Fruit fly (Drosophila melanogaster) whole organism, embryonic: Measurements from ENCODE around the gene drongo.

ENCODE experiments used
- Atf3 ChIP-seq: fragments of 200-800 bp; sonication (Bioruptor generic); optimal IDR thresholded peaks from 3 replicates; lab custom pipeline; 2016; ENCODE audit warnings: missing biosample characterization, missing genetic modification characterization
- CG10147 ChIP-seq: fragments of 200-800 bp; sonication (Bioruptor generic); optimal IDR thresholded peaks from 2 replicates; lab custom pipeline; 2019; ENCODE audit warnings: missing biosample characterization, mild to moderate bottlenecking, missing genetic modification characterization, moderate library complexity
- CG10321 ChIP-seq: fragments of 200-800 bp; sonication (Bioruptor generic); IDR thresholded peaks from 2 replicates; pipeline ENCODE4 v1.3.6; 2022; ENCODE audit warnings: missing biosample characterization, missing genetic modification characterization
- CG10543 ChIP-seq: fragments of 200-800 bp; sonication (Bioruptor generic); optimal IDR thresholded peaks from 3 replicates; lab custom pipeline; 2017; ENCODE audit warnings: missing biosample characterization, mild to moderate bottlenecking, missing genetic modification characterization, moderate library complexity
- CG12744 ChIP-seq: fragments of 200-800 bp; sonication (Bioruptor generic); optimal IDR thresholded peaks from 2 replicates; lab custom pipeline; 2016; ENCODE audit warnings: missing biosample characterization, missing genetic modification characterization
- CG14050 ChIP-seq: fragments of 200-800 bp; sonication (Bioruptor generic); IDR thresholded peaks from 3 replicates; pipeline ENCODE4 v1.3.6; 2022; ENCODE audit warnings: missing biosample characterization, missing genetic modification characterization
- CG15601 ChIP-seq: fragments of 200-800 bp; sonication (Bioruptor generic); optimal IDR thresholded peaks from 3 replicates; lab custom pipeline; 2019; ENCODE audit warnings: missing biosample characterization, mild to moderate bottlenecking, missing genetic modification characterization, moderate library complexity
- CG17328 ChIP-seq: fragments of 200-800 bp; sonication (Bioruptor generic); IDR thresholded peaks from 2 replicates; pipeline ENCODE4 v1.3.6; 2022; ENCODE audit warnings: missing biosample characterization, missing genetic modification characterization
- CG17912 ChIP-seq: fragments of 200-800 bp; sonication (Bioruptor generic); optimal IDR thresholded peaks from 2 replicates; lab custom pipeline; 2018; ENCODE audit warnings: missing biosample characterization, mild to moderate bottlenecking, missing genetic modification characterization
- CG2129 ChIP-seq: fragments of 200-800 bp; sonication (Bioruptor generic); IDR thresholded peaks from 2 replicates; pipeline ENCODE4 v1.3.6; 2022; ENCODE audit warnings: missing biosample characterization, missing genetic modification characterization; ENCODE audit not compliant: partially characterized antibody
- CG30020 ChIP-seq: fragments of 200-800 bp; optimal IDR thresholded peaks from 2 replicates; lab custom pipeline; 2019; ENCODE audit warnings: missing biosample characterization, mild to moderate bottlenecking, missing genetic modification characterization, moderate library complexity
- CG3847 ChIP-seq: fragments of 200-800 bp; sonication (Bioruptor generic); IDR thresholded peaks from 2 replicates; pipeline ENCODE4 v1.3.6; 2022; ENCODE audit warnings: missing biosample characterization, missing genetic modification characterization
- CG42726 ChIP-seq: fragments of 200-800 bp; sonication (Bioruptor generic); IDR thresholded peaks from 2 replicates; pipeline ENCODE4 v1.3.6; 2022; ENCODE audit warnings: missing biosample characterization, missing genetic modification characterization; ENCODE audit not compliant: partially characterized antibody
- CG43689 ChIP-seq: fragments of 200-800 bp; sonication (Bioruptor generic); IDR thresholded peaks from 2 replicates; pipeline ENCODE4 v1.3.6; 2022; ENCODE audit warnings: missing biosample characterization, missing genetic modification characterization
- CG4617 ChIP-seq: fragments of 200-800 bp; sonication (Bioruptor generic); optimal IDR thresholded peaks from 3 replicates; lab custom pipeline; 2016; ENCODE audit warnings: missing biosample characterization, missing genetic modification characterization, borderline replicate concordance
- CG6254 ChIP-seq: fragments of 200-800 bp; sonication (Bioruptor generic); optimal IDR thresholded peaks from 3 replicates; lab custom pipeline; 2017; ENCODE audit warnings: mild to moderate bottlenecking, missing biosample characterization, missing genetic modification reagents, missing genetic modification characterization
- CG6854 ChIP-seq: fragments of 200-800 bp; sonication (Bioruptor generic); optimal IDR thresholded peaks from 3 replicates; lab custom pipeline; 2017; ENCODE audit warnings: missing biosample characterization, mild to moderate bottlenecking, missing genetic modification characterization
- CG7556 ChIP-seq: fragments of 200-800 bp; sonication (Bioruptor generic); optimal IDR thresholded peaks from 2 replicates; lab custom pipeline; 2017; ENCODE audit warnings: missing biosample characterization, mild to moderate bottlenecking, missing genetic modification characterization
- CG9609 ChIP-seq: fragments of 200-800 bp; sonication (Bioruptor generic); optimal IDR thresholded peaks from 3 replicates; lab custom pipeline; 2016; ENCODE audit warnings: missing biosample characterization, missing genetic modification characterization
- CG9932 ChIP-seq: fragments of 200-800 bp; sonication (Bioruptor generic); IDR thresholded peaks from 2 replicates; pipeline ENCODE4 v1.3.6; 2022; ENCODE audit warnings: missing biosample characterization, missing genetic modification characterization
- Camta ChIP-seq: fragments of 200-800 bp; sonication (Bioruptor generic); optimal IDR thresholded peaks from 2 replicates; lab custom pipeline; 2016; ENCODE audit warnings: missing biosample characterization, missing genetic modification characterization
- D ChIP-seq, 2 experiments: fragments of 200-800 bp in 1 of 2; fragments of >200 bp in 1 of 2; sonication (Bioruptor generic) in 1 of 2; optimal IDR thresholded peaks; 2 replicates in 1 of 2; 3 replicates in 1 of 2; lab custom pipeline; 2017; ENCODE audit warnings: mild to moderate bottlenecking in 1 of 2, missing biosample characterization in 1 of 2, missing genetic modification characterization in 1 of 2, missing genetic modification reagents in 1 of 2
- Deaf1 ChIP-seq: fragments of 200-800 bp; optimal IDR thresholded peaks from 3 replicates; lab custom pipeline; 2019; ENCODE audit warnings: missing biosample characterization, mild to moderate bottlenecking, missing genetic modification characterization, moderate library complexity
- Dip3 ChIP-seq: fragments of 200-800 bp; sonication (Bioruptor generic); optimal IDR thresholded peaks from 3 replicates; lab custom pipeline; 2016; ENCODE audit warnings: missing biosample characterization, missing genetic modification characterization
- Fer3 ChIP-seq: fragments of 200-800 bp; sonication (Bioruptor generic); optimal IDR thresholded peaks from 2 replicates; lab custom pipeline; 2018; ENCODE audit warnings: missing biosample characterization, mild to moderate bottlenecking, missing genetic modification characterization, moderate library complexity
- H2.0 ChIP-seq: fragments of 200-800 bp; sonication (Bioruptor generic); IDR thresholded peaks from 2 replicates; pipeline ENCODE4 v1.3.6; 2022; ENCODE audit warnings: missing biosample characterization, missing genetic modification characterization
- Hand ChIP-seq: fragments of 200-800 bp; sonication (Bioruptor generic); optimal IDR thresholded peaks from 2 replicates; lab custom pipeline; 2017; ENCODE audit warnings: mild to moderate bottlenecking, missing biosample characterization, missing genetic modification reagents, missing genetic modification characterization
- Lim3 ChIP-seq: fragments of 200-800 bp; sonication (Bioruptor generic); IDR thresholded peaks from 2 replicates; pipeline ENCODE4 v1.3.6; 2022; ENCODE audit warnings: missing biosample characterization, missing genetic modification characterization
- Max ChIP-seq: fragments of 200-800 bp; sonication (Bioruptor generic); optimal IDR thresholded peaks from 2 replicates; lab custom pipeline; 2016; ENCODE audit warnings: missing biosample characterization, mild to moderate bottlenecking, missing genetic modification characterization
- Meics ChIP-seq: fragments of 200-800 bp; sonication (Bioruptor generic); optimal IDR thresholded peaks from 2 replicates; lab custom pipeline; 2017; ENCODE audit warnings: missing biosample characterization, mild to moderate bottlenecking, missing genetic modification characterization
- NFAT ChIP-seq: fragments of 200-800 bp; sonication (Bioruptor generic); IDR thresholded peaks from 2 replicates; pipeline ENCODE4 v1.3.6; 2022; ENCODE audit warnings: missing biosample characterization, missing genetic modification characterization
- Neu2 ChIP-seq: fragments of 200-800 bp; sonication (Bioruptor generic); optimal IDR thresholded peaks from 3 replicates; lab custom pipeline; 2016; ENCODE audit warnings: missing biosample characterization, missing genetic modification characterization, borderline replicate concordance
- PHDP ChIP-seq: fragments of 200-800 bp; sonication (Bioruptor generic); optimal IDR thresholded peaks from 3 replicates; lab custom pipeline; 2018; ENCODE audit warnings: missing biosample characterization, mild to moderate bottlenecking, missing genetic modification characterization, moderate library complexity
- Poxn ChIP-seq: fragments of 200-800 bp; sonication (Bioruptor generic); IDR thresholded peaks from 2 replicates; pipeline ENCODE4 v1.3.6; 2022; ENCODE audit warnings: missing biosample characterization, missing genetic modification characterization
- Side ChIP-seq: fragments of 200-800 bp; sonication (Bioruptor generic); optimal IDR thresholded peaks from 2 replicates; lab custom pipeline; 2016; ENCODE audit warnings: missing biosample characterization, missing genetic modification characterization
- Stat92E ChIP-seq, 3 experiments: fragments of >200 bp in 2 of 3; fragments of 200-800 bp in 1 of 3; sonication (Bioruptor generic) in 1 of 3; optimal IDR thresholded peaks; 2 replicates each; lab custom pipeline; 2017 to 2019; ENCODE audit warnings: missing biosample characterization in 3 of 3, missing genetic modification characterization in 3 of 3, mild to moderate bottlenecking in 1 of 3, moderate library complexity in 1 of 3
- YL-1 ChIP-seq: fragments of 200-800 bp; sonication (Bioruptor generic); optimal IDR thresholded peaks from 3 replicates; lab custom pipeline; 2017; ENCODE audit warnings: missing biosample characterization, mild to moderate bottlenecking, missing genetic modification characterization
- danr ChIP-seq: fragments of 200-800 bp; sonication (Bioruptor generic); IDR thresholded peaks from 2 replicates; pipeline ENCODE4 v1.3.6; 2022; ENCODE audit warnings: missing biosample characterization, missing genetic modification characterization
- dpn ChIP-seq, 2 experiments: fragments of 200-800 bp; sonication (Bioruptor generic); optimal IDR thresholded peaks; 3 replicates each; lab custom pipeline; 2016; ENCODE audit warnings: missing biosample characterization in 2 of 2, missing genetic modification characterization in 2 of 2
- emc ChIP-seq: fragments of 200-800 bp; sonication (Bioruptor generic); optimal IDR thresholded peaks from 2 replicates; lab custom pipeline; 2016; ENCODE audit warnings: missing biosample characterization, missing genetic modification characterization
- ftz-f1 ChIP-seq: fragments of 200-800 bp; sonication (Bioruptor generic); optimal IDR thresholded peaks from 2 replicates; lab custom pipeline; 2016; ENCODE audit warnings: missing biosample characterization, missing genetic modification characterization
- jigr1 ChIP-seq: fragments of 200-800 bp; sonication (Bioruptor generic); IDR thresholded peaks from 3 replicates; pipeline ENCODE4 v1.3.6; 2022; ENCODE audit warnings: missing biosample characterization, missing genetic modification characterization
- lilli ChIP-seq: fragments of 200-800 bp; sonication (Bioruptor generic); optimal IDR thresholded peaks from 3 replicates; lab custom pipeline; 2016; ENCODE audit warnings: missing biosample characterization, missing genetic modification characterization
- lola ChIP-seq, 3 experiments: fragments of >200 bp in 2 of 3; fragments of 200-800 bp in 1 of 3; sonication (Bioruptor generic) in 1 of 3; optimal IDR thresholded peaks; 2 replicates each; lab custom pipeline; 2017 to 2019; ENCODE audit warnings: missing biosample characterization in 3 of 3, missing genetic modification characterization in 3 of 3, mild to moderate bottlenecking in 1 of 3, moderate library complexity in 1 of 3
- onecut ChIP-seq: fragments of 200-800 bp; sonication (Bioruptor generic); IDR thresholded peaks from 2 replicates; pipeline ENCODE4 v1.3.6; 2022; ENCODE audit warnings: missing biosample characterization, missing genetic modification characterization
- rib ChIP-seq: fragments of 200-800 bp; sonication (Bioruptor generic); IDR thresholded peaks from 2 replicates; pipeline ENCODE4 v1.3.6; 2022; ENCODE audit warnings: missing biosample characterization, missing genetic modification characterization
- ssp ChIP-seq: fragments of 200-800 bp; sonication (Bioruptor generic); IDR thresholded peaks from 2 replicates; pipeline ENCODE4 v1.3.6; 2022; ENCODE audit warnings: missing biosample characterization, missing genetic modification characterization
- tgo ChIP-seq: fragments of 200-800 bp; sonication (Bioruptor generic); IDR thresholded peaks from 3 replicates; pipeline ENCODE4 v1.3.6; 2022; ENCODE audit warnings: missing biosample characterization, missing genetic modification characterization
- tll ChIP-seq, 2 experiments: fragments of 200-800 bp in 1 of 2; fragments of >200 bp in 1 of 2; sonication (Bioruptor generic) in 1 of 2; optimal IDR thresholded peaks; 2 replicates each; lab custom pipeline; 2017 to 2019; ENCODE audit warnings: missing biosample characterization in 2 of 2, missing genetic modification characterization in 2 of 2, mild to moderate bottlenecking in 1 of 2, moderate library complexity in 1 of 2
- zen ChIP-seq: fragments of 200-800 bp; sonication (Bioruptor generic); optimal IDR thresholded peaks from 3 replicates; lab custom pipeline; 2018; ENCODE audit warnings: missing biosample characterization, mild to moderate bottlenecking, missing genetic modification characterization, moderate library complexity

Gene drongo

dm6 chr2L:871419-871846 lies 20.6 kb upstream of the drongo start:
- TF ChIP-seq D (optimal IDR thresholded peaks at IDR 0.05; lab: Kevin White, UChicago) = peak; percentile 40
- TF ChIP-seq D (GFP tag; optimal IDR thresholded peaks at IDR 0.05; lab: Kevin White, UChicago) = no peak
- TF ChIP-seq CG6254 (GFP tag; lab: Kevin White, UChicago) = no peak
- TF ChIP-seq CG2129 (GFP tag; lab: Robert Waterston, UW) = no peak
- peak; percentile 73 for TF ChIP-seq CG3847
- TF ChIP-seq Side (GFP tag; lab: Kevin White, UChicago) = no peak
- TF ChIP-seq Fer3 = no peak
- peak; percentile 30 for TF ChIP-seq ftz-f1 (GFP tag; lab: Kevin White, UChicago)
- TF ChIP-seq CG14050 (GFP tag; lab: Robert Waterston, UW) = no peak
- no peak for TF ChIP-seq emc (GFP tag; lab: Kevin White, UChicago)
- TF ChIP-seq Meics (GFP tag; lab: Kevin White, UChicago) = no peak
- peak; percentile 41 for TF ChIP-seq lilli (GFP tag; lab: Kevin White, UChicago)
- TF ChIP-seq rib (GFP tag; lab: Robert Waterston, UW) = no peak
- no peak for TF ChIP-seq Lim3 (GFP tag; lab: Robert Waterston, UW)
- TF ChIP-seq CG10147 = no peak
- TF ChIP-seq CG17912 (GFP tag; lab: Kevin White, UChicago) = no peak
- peak; percentile 36 for TF ChIP-seq Dip3 (GFP tag; lab: Kevin White, UChicago)
- peak; percentile 1 for TF ChIP-seq Deaf1 (tag; lab: Kevin White, UChicago)
- no peak for TF ChIP-seq CG12744
- peak; percentile 89 for TF ChIP-seq YL-1
- TF ChIP-seq ssp = no peak
- TF ChIP-seq CG7556 (GFP tag; lab: Kevin White, UChicago) = no peak
- TF ChIP-seq zen = no peak
- no peak for TF ChIP-seq CG17328
- TF ChIP-seq CG10321 = peak; percentile 87
- TF ChIP-seq CG42726 (GFP tag; lab: Robert Waterston, UW) = 0 out of 2 replicates have a peak, but pooled peaks have one; percentile 35
- no peak for TF ChIP-seq CG15601 (tag; lab: Kevin White, UChicago)
- peak; percentile 0 for TF ChIP-seq CG10543 (GFP tag; lab: Kevin White, UChicago)
- no peak for TF ChIP-seq CG6854
- TF ChIP-seq danr = no peak
- no peak for TF ChIP-seq CG43689 (GFP tag; lab: Robert Waterston, UW)
- TF ChIP-seq jigr1 (GFP tag; lab: Robert Waterston, UW) = no peak
- no peak for TF ChIP-seq PHDP
- TF ChIP-seq Atf3 (GFP tag; lab: Kevin White, UChicago) = peak; percentile 30
- no peak for TF ChIP-seq lola (GFP tag; optimal IDR thresholded peaks at IDR 0.05; lab: Kevin White, UChicago)
- peak; percentile 39 for TF ChIP-seq CG9609
- peak; percentile 1 for TF ChIP-seq CG30020 (tag; lab: Kevin White, UChicago)
- TF ChIP-seq tll (GFP tag; optimal IDR thresholded peaks at IDR 0.05; lab: Kevin White, UChicago) = no peak
- no peak for TF ChIP-seq onecut (GFP tag; lab: Robert Waterston, UW)
- TF ChIP-seq CG4617 (GFP tag; lab: Kevin White, UChicago) = peak; percentile 80
- no peak for TF ChIP-seq Max (GFP tag; lab: Kevin White, UChicago)
- peak; percentile 39; the same call in 1 of the 2 replicates for TF ChIP-seq CG9932 (GFP tag; lab: Robert Waterston, UW)
- no peak for TF ChIP-seq Neu2
- no peak for TF ChIP-seq H2.0 (GFP tag; lab: Robert Waterston, UW)
- TF ChIP-seq Poxn (GFP tag; lab: Robert Waterston, UW) = no peak
- peak; percentile 51; the same call in 1 of the 2 replicates for TF ChIP-seq NFAT (GFP tag; lab: Robert Waterston, UW)
- peak in 1 of 2 experiments; percentile 14 for TF ChIP-seq dpn (GFP tag; optimal IDR thresholded peaks at IDR 0.05; lab: Kevin White, UChicago)
- TF ChIP-seq Hand (GFP tag; lab: Kevin White, UChicago) = no peak
- TF ChIP-seq Camta (GFP tag; lab: Kevin White, UChicago) = no peak
- no peak for TF ChIP-seq tgo (GFP tag; lab: Robert Waterston, UW)
- no peak for TF ChIP-seq Stat92E (GFP tag; optimal IDR thresholded peaks at IDR 0.05; lab: Kevin White, UChicago)
